Worm (Caenorhabditis elegans) whole organism, mixed stage, embryonic: ENCODE results near the gene F40F9.10.

Experiments
- ces-1 ChIP-seq: fragments of 150-350 bp; optimal IDR thresholded peaks from 2 replicates; lab custom pipeline; 2014; ENCODE audit warnings: missing biosample characterization, missing genetic modification reagents, missing genetic modification characterization
- nhr-28 ChIP-seq: fragments of 150-350 bp; optimal IDR thresholded peaks from 2 replicates; lab custom pipeline; 2014; ENCODE audit warnings: missing biosample characterization, missing genetic modification characterization
- sptf-1 ChIP-seq: sonication (generic microtip); optimal IDR thresholded peaks from 2 replicates; lab custom pipeline; 2017; ENCODE audit warnings: mild to moderate bottlenecking, missing genetic modification characterization, moderate library complexity, missing compliant biosample characterization
- unc-39 ChIP-seq: fragments of 150-350 bp; optimal IDR thresholded peaks from 2 replicates; lab custom pipeline; 2014; ENCODE audit warnings: missing biosample characterization, missing genetic modification characterization

- TF ChIP-seq unc-39 (tag; lab: Kevin White, UChicago) (no peak), ces-1 (GFP tag; lab: Kevin White, UChicago) (no peak), nhr-28 (tag; lab: Kevin White, UChicago) (no peak), sptf-1 (no peak)
Measured at ce11 chrV:9716397-9716796, 3.0 kb upstream of the F40F9.10 start, which contains the start of gene str-188.
